Worm (Caenorhabditis elegans) whole organism, L1 larva: Measurements from ENCODE around the gene dhs-19.

Experiments
- Y116A8C.19 ChIP-seq: sonication (generic microtip); optimal IDR thresholded peaks from 2 replicates; lab custom pipeline; 2016; ENCODE audit warnings: missing compliant biosample characterization, missing genetic modification characterization, borderline replicate concordance
- aly-2 ChIP-seq: fragments of 150-350 bp; optimal IDR thresholded peaks from 2 replicates; lab custom pipeline; 2014; ENCODE audit warnings: missing biosample characterization, missing genetic modification characterization
- ceh-8 ChIP-seq: fragments of 200-800 bp; sonication (Bioruptor generic); optimal IDR thresholded peaks from 2 replicates; lab custom pipeline; 2018; ENCODE audit warnings: mild to moderate bottlenecking, missing genetic modification characterization, moderate library complexity, missing compliant biosample characterization
- ceh-82 ChIP-seq, 3 experiments: fragments of 150-350 bp in 1 of 3; sonication (generic microtip) in 2 of 3; optimal IDR thresholded peaks; 2 replicates each; lab custom pipeline; 2014 to 2017; ENCODE audit warnings: missing biosample characterization in 3 of 3, missing genetic modification characterization in 3 of 3
- ceh-88 ChIP-seq: fragments of 200-800 bp; sonication (Bioruptor generic); IDR thresholded peaks from 2 replicates; pipeline ENCODE4 v1.3.6; 2022; ENCODE audit warnings: missing genetic modification characterization, missing compliant biosample characterization
- dsc-1 ChIP-seq: sonication (generic microtip); optimal IDR thresholded peaks from 2 replicates; lab custom pipeline; 2016; ENCODE audit warnings: mild to moderate bottlenecking, missing genetic modification characterization, missing compliant biosample characterization
- efl-1 ChIP-seq, 4 experiments: fragments of 150-350 bp; optimal IDR thresholded peaks in 3 of 4; peaks in 1 of 4; 1 replicate in 1 of 4; 2 replicates in 3 of 4; lab custom pipeline; 2014; ENCODE audit warnings: missing biosample characterization in 2 of 4, missing genetic modification characterization in 2 of 4, missing genetic modification reagents in 2 of 4
- egl-27 ChIP-seq, 2 experiments: fragments of 150-350 bp in 1 of 2; sonication (generic microtip); optimal IDR thresholded peaks; 3 replicates each; lab custom pipeline; 2017 to 2018; ENCODE audit warnings: missing biosample characterization in 2 of 2, missing genetic modification characterization in 2 of 2, missing genetic modification reagents in 2 of 2
- fkh-10 ChIP-seq: sonication (generic microtip); optimal IDR thresholded peaks from 2 replicates; lab custom pipeline; 2017; ENCODE audit warnings: missing biosample characterization, missing genetic modification reagents, missing genetic modification characterization
- fkh-8 ChIP-seq: sonication (generic microtip); optimal IDR thresholded peaks from 2 replicates; lab custom pipeline; 2016; ENCODE audit warnings: mild to moderate bottlenecking, missing genetic modification characterization, missing compliant biosample characterization
- grh-1 ChIP-seq: fragments of 200-800 bp; sonication (Bioruptor generic); IDR thresholded peaks from 2 replicates; pipeline ENCODE4 v1.3.6; 2022; ENCODE audit warnings: missing genetic modification reagents, missing genetic modification characterization, missing compliant biosample characterization
- hlh-17 ChIP-seq: fragments of 200-800 bp; sonication (Bioruptor generic); optimal IDR thresholded peaks from 2 replicates; lab custom pipeline; 2018; ENCODE audit warnings: missing genetic modification characterization, mild to moderate bottlenecking, missing compliant biosample characterization, moderate library complexity, borderline replicate concordance
- hlh-4 ChIP-seq: sonication (generic microtip); optimal IDR thresholded peaks from 2 replicates; lab custom pipeline; 2016; ENCODE audit warnings: mild to moderate bottlenecking, missing genetic modification characterization, missing compliant biosample characterization
- hpl-2 ChIP-seq: fragments of 150-350 bp; optimal IDR thresholded peaks from 2 replicates; lab custom pipeline; 2014; ENCODE audit warnings: missing biosample characterization, missing genetic modification reagents, missing genetic modification characterization
- lin-14 ChIP-seq: fragments of 200-800 bp; sonication (Bioruptor generic); optimal IDR thresholded peaks from 2 replicates; lab custom pipeline; 2018; ENCODE audit warnings: mild to moderate bottlenecking, missing genetic modification characterization, moderate library complexity, missing compliant biosample characterization
- lin-15B ChIP-seq: fragments of 150-350 bp; sonication (generic microtip); optimal IDR thresholded peaks from 3 replicates; lab custom pipeline; 2014; ENCODE audit warnings: missing biosample characterization, missing genetic modification characterization
- lin-35 ChIP-seq, 2 experiments: fragments of 150-350 bp; optimal IDR thresholded peaks; 2 replicates each; lab custom pipeline; 2014; ENCODE audit warnings: missing biosample characterization in 2 of 2, missing genetic modification characterization in 2 of 2, missing genetic modification reagents in 2 of 2
- mef-2 ChIP-seq: fragments of 150-350 bp; optimal IDR thresholded peaks from 2 replicates; lab custom pipeline; 2014; ENCODE audit warnings: missing biosample characterization, missing genetic modification characterization
- nhr-11 ChIP-seq: fragments of 150-350 bp; optimal IDR thresholded peaks from 2 replicates; lab custom pipeline; 2014; ENCODE audit warnings: missing biosample characterization, missing genetic modification characterization
- nhr-12 ChIP-seq: sonication (generic microtip); optimal IDR thresholded peaks from 2 replicates; lab custom pipeline; 2017; ENCODE audit warnings: missing biosample characterization, missing genetic modification characterization
- nhr-19 ChIP-seq: fragments of 200-800 bp; sonication (Bioruptor generic); conservative IDR thresholded peaks from 2 replicates; pipeline ENCODE4 v1.3.6; 2022; ENCODE audit warnings: missing genetic modification characterization, missing compliant biosample characterization
- nhr-20 ChIP-seq: sonication (generic microtip); optimal IDR thresholded peaks from 2 replicates; lab custom pipeline; 2016; ENCODE audit warnings: mild to moderate bottlenecking, missing genetic modification characterization, missing compliant biosample characterization
- nhr-28 ChIP-seq: fragments of 150-350 bp; optimal IDR thresholded peaks from 2 replicates; lab custom pipeline; 2014; ENCODE audit warnings: missing biosample characterization, missing genetic modification characterization
- nhr-47 ChIP-seq: sonication (generic microtip); optimal IDR thresholded peaks from 2 replicates; lab custom pipeline; 2016; ENCODE audit warnings: mild to moderate bottlenecking, missing genetic modification characterization, moderate library complexity, missing compliant biosample characterization
- nhr-85 ChIP-seq: sonication (generic microtip); peaks from one replicate; lab custom pipeline; 2016; ENCODE audit warnings: missing genetic modification characterization, inconsistent platforms, missing compliant biosample characterization
- nhr-90 ChIP-seq: sonication (generic microtip); optimal IDR thresholded peaks from 2 replicates; lab custom pipeline; 2016; ENCODE audit warnings: mild to moderate bottlenecking, missing genetic modification characterization, missing compliant biosample characterization; ENCODE audit not compliant: poor library complexity
- pag-3 ChIP-seq: sonication (generic microtip); optimal IDR thresholded peaks from 2 replicates; lab custom pipeline; 2017; ENCODE audit warnings: missing genetic modification characterization, mild to moderate bottlenecking, missing compliant biosample characterization, antibody characterized with exemption, borderline replicate concordance; ENCODE audit not compliant: insufficient read depth
- pax-3 ChIP-seq: fragments of 200-800 bp; sonication (Bioruptor generic); optimal IDR thresholded peaks from 2 replicates; lab custom pipeline; 2018; ENCODE audit warnings: mild to moderate bottlenecking, missing genetic modification characterization, moderate library complexity, missing compliant biosample characterization
- pqm-1 ChIP-seq: sonication (generic microtip); optimal IDR thresholded peaks from 3 replicates; lab custom pipeline; 2017; ENCODE audit warnings: missing biosample characterization, missing genetic modification characterization
- skn-1 ChIP-seq: fragments of 150-350 bp; optimal IDR thresholded peaks from 2 replicates; lab custom pipeline; 2014; ENCODE audit warnings: missing biosample characterization, missing genetic modification characterization
- unc-62 ChIP-seq: fragments of 150-350 bp; optimal IDR thresholded peaks from 2 replicates; lab custom pipeline; 2014; ENCODE audit warnings: missing biosample characterization, missing genetic modification reagents, missing genetic modification characterization
- unc-86 ChIP-seq: sonication (generic microtip); optimal IDR thresholded peaks from 2 replicates; lab custom pipeline; 2016; ENCODE audit warnings: missing genetic modification characterization, missing compliant biosample characterization
- vab-15 ChIP-seq: sonication (generic microtip); optimal IDR thresholded peaks from 2 replicates; lab custom pipeline; 2017; ENCODE audit warnings: missing genotype, mild to moderate bottlenecking, missing genetic modification characterization, missing compliant biosample characterization
- xbp-1 ChIP-seq: sonication (generic microtip); optimal IDR thresholded peaks from 2 replicates; lab custom pipeline; 2016; ENCODE audit warnings: missing genetic modification characterization, missing compliant biosample characterization
- zag-1 ChIP-seq: fragments of 150-350 bp; optimal IDR thresholded peaks from 2 replicates; lab custom pipeline; 2014; ENCODE audit warnings: missing biosample characterization, missing genetic modification characterization

The dhs-19 gene

ce11 chrV:11520215-11520614 lies 29.9 kb upstream of the dhs-19 start, which contains the start of the genes C55A6.11 and C55A6.7:
TSS of gene C55A6.11 (plus strand) at chrV:11520515.
TSS of gene C55A6.7 (minus strand) at chrV:11520530.
- TF ChIP-seq lin-14 (GFP tag; lab: Kevin White, UChicago) (no peak), hpl-2 (GFP tag; lab: Kevin White, UChicago) (no peak), pqm-1 (no peak), xbp-1 (no peak), nhr-19 (GFP tag; lab: Robert Waterston, UW) (no peak), nhr-47 (tag; lab: Kevin White, UChicago) (no peak), ceh-88 (no peak), nhr-12 (tag; lab: Kevin White, UChicago) (no peak), fkh-10 (no peak), lin-35 (GFP tag; optimal IDR thresholded peaks at IDR 0.05; lab: Kevin White, UChicago) (no peak), mef-2 (tag; lab: Kevin White, UChicago) (no peak), pag-3 (tag; lab: Kevin White, UChicago) (no peak), lin-15B (no peak), fkh-8 (no peak), nhr-90 (no peak), zag-1 (no peak), nhr-11 (tag; lab: Kevin White, UChicago) (no peak)
- TF ChIP-seq, all 84 proteins: peak for 0

DNA sequence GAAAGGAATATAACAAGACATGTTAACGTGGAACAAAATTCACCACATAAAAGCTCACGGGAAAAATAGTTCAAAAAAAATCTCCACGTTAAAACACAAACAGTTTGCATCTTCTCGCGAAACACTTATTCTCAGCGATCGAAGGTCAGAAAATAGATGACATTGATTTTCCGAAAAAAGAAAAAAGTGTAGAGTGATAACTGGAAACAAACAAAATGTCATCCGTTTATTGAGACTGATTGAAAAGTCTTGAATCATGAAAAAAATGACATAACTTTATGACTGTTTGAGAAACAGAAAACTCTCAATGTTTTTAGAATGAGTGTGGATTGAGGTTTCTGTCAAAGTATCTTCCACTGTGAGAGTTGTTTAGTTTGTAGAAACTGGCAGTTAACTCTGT lies 27.5 kb upstream of the dhs-19 start, which contains the start of gene C55A6.4:
C55A6.4 (minus strand) TSS at position 101 of the 400 bp plus-strand sequence.
- TF ChIP-seq unc-62 (GFP tag; lab: Kevin White, UChicago), result no peak
- TF ChIP-seq dsc-1 (tag; lab: Kevin White, UChicago), result no peak
- TF ChIP-seq hlh-17 (GFP tag; lab: Kevin White, UChicago), result no peak
- no peak for TF ChIP-seq nhr-19 (GFP tag; lab: Robert Waterston, UW)
- TF ChIP-seq pax-3 (tag; lab: Kevin White, UChicago), result no peak
- no peak for TF ChIP-seq hlh-4 (tag; lab: Kevin White, UChicago)
- TF ChIP-seq nhr-28 (tag; lab: Kevin White, UChicago), result no peak
- TF ChIP-seq ceh-82 (tag; optimal IDR thresholded peaks at IDR 0.05; lab: Kevin White, UChicago), result no peak

DNA sequence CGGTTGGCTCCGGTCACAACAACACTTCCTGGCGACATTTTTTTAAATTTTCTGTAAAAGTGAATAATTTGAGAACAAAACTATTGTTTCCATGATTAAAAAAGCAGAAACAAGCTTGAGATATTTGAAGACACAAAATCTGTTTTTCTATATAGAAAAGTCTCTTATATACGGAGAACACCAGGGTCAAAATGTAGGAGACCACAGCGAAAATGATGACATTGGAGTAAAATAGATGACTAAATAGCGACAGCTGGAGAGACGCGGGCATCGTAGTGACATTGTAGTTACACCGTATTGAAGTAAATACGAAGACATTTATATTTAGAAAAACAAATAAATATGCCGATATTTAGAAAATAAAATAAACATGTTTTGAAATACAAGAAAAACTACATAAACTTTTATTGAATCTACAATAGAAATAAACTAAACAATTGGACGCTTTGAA lies 25.9 kb upstream of the dhs-19 start, which contains the start of gene sdz-8:
sdz-8 (minus strand) TSS at position 51 of the 451 bp plus-strand sequence.
- TF ChIP-seq efl-1 (optimal IDR thresholded peaks at IDR 0.05; lab: Kevin White, UChicago) (no peak), efl-1 (GFP tag; optimal IDR thresholded peaks at IDR 0.05 in 1 of 2; lab: Kevin White, UChicago) (peak in 1 of 2 experiments; percentile 58), skn-1 (tag; lab: Kevin White, UChicago) (peak; percentile 93), lin-14 (GFP tag; lab: Kevin White, UChicago) (peak; percentile 26), vab-15 (no peak), nhr-85 (tag; lab: Kevin White, UChicago) (no peak)

DNA sequence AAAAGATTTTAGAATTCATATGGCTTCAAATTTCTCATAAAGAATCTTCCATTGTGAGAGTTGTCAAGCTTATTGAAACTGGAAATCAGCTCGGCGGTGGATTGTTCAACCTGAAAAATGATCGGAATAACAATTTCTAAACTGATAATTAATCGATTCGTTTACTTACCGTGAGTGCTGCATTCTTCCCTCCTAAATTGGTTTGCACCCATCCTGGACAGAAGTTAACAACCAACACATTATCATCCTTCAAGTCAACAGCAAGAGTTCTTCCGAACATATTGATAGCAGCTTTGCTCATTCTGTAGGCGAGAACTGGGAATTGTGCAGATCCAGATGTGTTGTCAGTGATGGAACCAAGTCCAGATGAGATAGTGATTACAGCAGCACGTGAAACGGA lies 24.9 kb upstream of the dhs-19 start:
- TF ChIP-seq egl-27 (tag; optimal IDR thresholded peaks at IDR 0.05; lab: Kevin White, UChicago), result no peak
- TF ChIP-seq hlh-4 (tag; lab: Kevin White, UChicago), result no peak
- no peak for TF ChIP-seq aly-2 (tag; lab: Kevin White, UChicago)
- TF ChIP-seq nhr-11 (tag; lab: Kevin White, UChicago), result no peak
- no peak for TF ChIP-seq pax-3 (tag; lab: Kevin White, UChicago)
- TF ChIP-seq Y116A8C.19 (tag; lab: Kevin White, UChicago), result no peak
- TF ChIP-seq efl-1 (optimal IDR thresholded peaks at IDR 0.05; lab: Kevin White, UChicago), result no peak
- peak in 1 of 2 experiments; percentile 31 for TF ChIP-seq efl-1 (GFP tag; optimal IDR thresholded peaks at IDR 0.05 in 1 of 2; lab: Kevin White, UChicago)
- TF ChIP-seq dsc-1 (tag; lab: Kevin White, UChicago), result peak; percentile 21
- TF ChIP-seq nhr-20 (tag; lab: Kevin White, UChicago), result no peak

- TF ChIP-seq grh-1 (GFP tag; lab: Robert Waterston, UW), result no peak
- TF ChIP-seq fkh-10, result no peak
- no peak for TF ChIP-seq unc-86 (tag; lab: Kevin White, UChicago)
- no peak for TF ChIP-seq ceh-8
Measured at ce11 chrV:11514677-11515076, 24.4 kb upstream of the dhs-19 start, which contains the start of gene C55A6.6. TSS of gene C55A6.6 (minus strand) at chrV:11514737.
